Fruit fly (Drosophila melanogaster): ENCODE measurements around the gene CG8509.

- TF ChIP-seq CG17806 (tag; optimal IDR thresholded peaks at IDR 0.05) (no peak), Pif1B (GFP tag; optimal IDR thresholded peaks at IDR 0.05) (no peak), CG8301 (tag; optimal IDR thresholded peaks at IDR 0.05) (no peak), fd96Ca (GFP tag; IDR thresholded peaks at IDR 0.05) (no peak), CG4496 (GFP tag; IDR thresholded peaks at IDR 0.05) (no peak), CG12605 (GFP tag; IDR thresholded peaks at IDR 0.05) (no peak), EcR (GFP tag; optimal IDR thresholded peaks at IDR 0.05) (no peak), rn (GFP tag; IDR thresholded peaks at IDR 0.05) (no peak), CG8159 (tag; optimal IDR thresholded peaks at IDR 0.05) (no peak), Ets98B (GFP tag; IDR thresholded peaks at IDR 0.05) (no peak), Snoo (tag; optimal IDR thresholded peaks at IDR 0.05) (no peak), CG32121 (GFP tag; IDR thresholded peaks at IDR 0.05) (no peak), CG14655 (GFP tag; optimal IDR thresholded peaks at IDR 0.05) (no peak)
Measured at dm6 chrX:15814485-15814884, 5.1 kb downstream of the CG8509 start.

Data from whole organism, pupa.